Fruit fly (Drosophila melanogaster): ENCODE results near the gene Mettl3.

The Mettl3 gene

dm6 chr3R:24031019-24031824 is 735 bp upstream of the Mettl3 start (continued):
- no peak for TF ChIP-seq CG15514 (GFP tag; optimal IDR thresholded peaks at IDR 0.05)
- TF ChIP-seq Poxn (GFP tag; IDR thresholded peaks at IDR 0.05), result no peak
- TF ChIP-seq CG6765 (GFP tag; optimal IDR thresholded peaks at IDR 0.05), result no peak
- TF ChIP-seq Spps (tag; optimal IDR thresholded peaks at IDR 0.05), result peak; percentile 3
- no peak for TF ChIP-seq gcm2 (GFP tag; optimal IDR thresholded peaks at IDR 0.05)
- TF ChIP-seq pho (GFP tag; optimal IDR thresholded peaks at IDR 0.05), result no peak
- TF ChIP-seq phol (tag; optimal IDR thresholded peaks at IDR 0.05), result no peak
- no peak for TF ChIP-seq Mrtf (GFP tag; IDR thresholded peaks at IDR 0.05)
- peak; percentile 90; the same call in 3 of the 4 replicates for TF ChIP-seq chinmo (GFP tag; IDR thresholded peaks at IDR 0.05; ENCODE audit: partially characterized antibody)
- no peak for TF ChIP-seq Stat92E (GFP tag; optimal IDR thresholded peaks at IDR 0.05)
- no peak for TF ChIP-seq CG31388 (GFP tag; optimal IDR thresholded peaks at IDR 0.05)
- TF ChIP-seq Trl (optimal IDR thresholded peaks at IDR 0.05), result peak; percentile 77 to 92
- peak; percentile 12 for TF ChIP-seq Trl (GFP tag; optimal IDR thresholded peaks at IDR 0.05)
- no peak for TF ChIP-seq Oaz (GFP tag; IDR thresholded peaks at IDR 0.05)
- TF ChIP-seq slou (GFP tag; optimal IDR thresholded peaks at IDR 0.05), result no peak
- TF ChIP-seq TFAM (GFP tag; optimal IDR thresholded peaks at IDR 0.05), result no peak
- TF ChIP-seq maf-S (GFP tag; optimal IDR thresholded peaks at IDR 0.05), result no peak
- no peak for TF ChIP-seq shn (GFP tag; optimal IDR thresholded peaks at IDR 0.05)
- no peak for TF ChIP-seq Scr (GFP tag; IDR thresholded peaks at IDR 0.05; ENCODE audit: partially characterized antibody)
- TF ChIP-seq Hmr (GFP tag; optimal IDR thresholded peaks at IDR 0.05), result no peak
- peak; percentile 9 for TF ChIP-seq CG9727 (GFP tag; optimal IDR thresholded peaks at IDR 0.05)
- TF ChIP-seq CG7357 (GFP tag; IDR thresholded peaks at IDR 0.05), result no peak
- no peak for TF ChIP-seq sr (GFP tag; IDR thresholded peaks at IDR 0.05)
- TF ChIP-seq CG10321 (GFP tag; IDR thresholded peaks at IDR 0.05), result no peak
- TF ChIP-seq Lhr (GFP tag; optimal IDR thresholded peaks at IDR 0.05), result no peak
- TF ChIP-seq CG8478 (optimal IDR thresholded peaks at IDR 0.05), result no peak
- no peak for TF ChIP-seq Optix (GFP tag; IDR thresholded peaks at IDR 0.05)
- no peak for TF ChIP-seq vnd (GFP tag; IDR thresholded peaks at IDR 0.05; ENCODE audit: partially characterized antibody)
- TF ChIP-seq CG5953 (GFP tag; IDR thresholded peaks at IDR 0.05), result no peak
- no peak for TF ChIP-seq gt (GFP tag; IDR thresholded peaks at IDR 0.05)
- TF ChIP-seq jigr1 (GFP tag; IDR thresholded peaks at IDR 0.05), result no peak
- no peak for TF ChIP-seq Elba2 (GFP tag; optimal IDR thresholded peaks at IDR 0.05)
- no peak for TF ChIP-seq bowl (GFP tag; IDR thresholded peaks at IDR 0.05)
- TF ChIP-seq CrebB (tag; optimal IDR thresholded peaks at IDR 0.05), result peak; percentile 6
- 0 out of 3 replicates have a peak, but pooled peaks have one; percentile 36 for TF ChIP-seq CG11456 (GFP tag; IDR thresholded peaks at IDR 0.05)
- peak; percentile 26 for TF ChIP-seq YL-1 (GFP tag; optimal IDR thresholded peaks at IDR 0.05)
- no peak for TF ChIP-seq CG30431 (GFP tag; optimal IDR thresholded peaks at IDR 0.05)
- TF ChIP-seq odd (GFP tag; optimal IDR thresholded peaks at IDR 0.05), result no peak
- no peak for TF ChIP-seq Myb (GFP tag; optimal IDR thresholded peaks at IDR 0.05)
- no peak for TF ChIP-seq yki (optimal IDR thresholded peaks at IDR 0.05)
- no peak for TF ChIP-seq CG33213 (GFP tag; optimal IDR thresholded peaks at IDR 0.05)
- no peak for TF ChIP-seq CG12744 (GFP tag; optimal IDR thresholded peaks at IDR 0.05)
- TF ChIP-seq D19A (tag; optimal IDR thresholded peaks at IDR 0.05), result peak; percentile 22
- TF ChIP-seq Mad (GFP tag; optimal IDR thresholded peaks at IDR 0.05), result no peak
- TF ChIP-seq eyg (GFP tag; optimal IDR thresholded peaks at IDR 0.05), result no peak
- no peak for TF ChIP-seq prd (optimal IDR thresholded peaks at IDR 0.05)
- no peak for TF ChIP-seq prd (GFP tag; IDR thresholded peaks at IDR 0.05)
- no peak for TF ChIP-seq CG4707 (GFP tag; optimal IDR thresholded peaks at IDR 0.05)
- no peak for TF ChIP-seq CG11504 (tag; optimal IDR thresholded peaks at IDR 0.05)
- TF ChIP-seq CG6854 (GFP tag; optimal IDR thresholded peaks at IDR 0.05), result peak; percentile 51
- TF ChIP-seq kni (GFP tag; optimal IDR thresholded peaks at IDR 0.05), result peak; percentile 28

Measured in whole organism, embryonic.